Worm (Caenorhabditis elegans) whole organism, L2 larva: ENCODE results near the gene F10G2.7.

ENCODE experiments used
- elt-1 ChIP-seq: fragments of 150-350 bp; optimal IDR thresholded peaks from 2 replicates; lab custom pipeline; 2014; ENCODE audit warnings: missing biosample characterization, missing genetic modification characterization
- gmeb-1 ChIP-seq: fragments of 150-350 bp; optimal IDR thresholded peaks from 2 replicates; lab custom pipeline; 2014; ENCODE audit warnings: missing biosample characterization, missing genetic modification characterization
- nhr-11 ChIP-seq: fragments of 150-350 bp; optimal IDR thresholded peaks from 2 replicates; lab custom pipeline; 2014; ENCODE audit warnings: missing biosample characterization, missing genetic modification characterization
- nhr-21 ChIP-seq: fragments of 150-350 bp; optimal IDR thresholded peaks from 2 replicates; lab custom pipeline; 2014; ENCODE audit warnings: missing biosample characterization, missing genetic modification characterization
- nhr-6 ChIP-seq: fragments of 150-350 bp; optimal IDR thresholded peaks from 2 replicates; lab custom pipeline; 2014; ENCODE audit warnings: missing biosample characterization, missing genetic modification characterization
- sma-3 ChIP-seq: sonication (generic microtip); optimal IDR thresholded peaks from 2 replicates; lab custom pipeline; 2016; ENCODE audit warnings: missing genetic modification reagents, missing genetic modification characterization, missing compliant biosample characterization
- unc-62 ChIP-seq: fragments of 150-350 bp; optimal IDR thresholded peaks from 2 replicates; lab custom pipeline; 2014; ENCODE audit warnings: missing biosample characterization, missing genetic modification reagents, missing genetic modification characterization

DNA sequence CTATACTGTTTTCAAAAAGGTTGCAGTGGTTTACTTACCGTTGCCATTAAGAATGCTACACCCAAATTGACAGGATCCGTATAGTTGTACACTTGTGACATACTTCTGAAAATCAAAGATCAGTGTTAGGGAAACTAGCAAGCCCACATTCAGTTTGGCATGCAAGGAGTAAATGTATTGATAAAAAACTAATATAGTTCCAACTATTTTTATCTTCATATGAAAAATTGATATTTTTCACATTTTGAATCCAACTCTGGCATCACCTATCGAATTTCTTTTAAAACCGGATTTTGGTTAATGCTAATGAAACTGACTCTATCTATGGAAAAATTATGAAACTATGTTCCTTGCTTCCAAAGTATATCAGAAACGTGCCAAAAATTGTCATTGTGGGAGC is 11.8 kb downstream of the F10G2.7 start, which contains the start of gene srx-92:
- TF ChIP-seq sma-3 (GFP tag; lab: Kevin White, UChicago) (no peak), gmeb-1 (tag; lab: Kevin White, UChicago) (no peak), nhr-11 (tag; lab: Kevin White, UChicago) (no peak), unc-62 (GFP tag; lab: Kevin White, UChicago) (no peak), elt-1 (tag; lab: Kevin White, UChicago) (no peak), nhr-6 (tag; lab: Kevin White, UChicago) (no peak), nhr-21 (tag; lab: Kevin White, UChicago) (no peak)
